Worm (Caenorhabditis elegans): Measurements from ENCODE around the gene Y70C5A.2.
A peak's percentile ranks its signal among the peaks of the same experiment; 100 is the strongest.

Y70C5A.2 gene

ce11 chrV:16605463-16605862, 17.5 kb downstream of the Y70C5A.2 start:
- no peak for TF ChIP-seq snpc-4 (tag; optimal IDR thresholded peaks at IDR 0.05)
- TF ChIP-seq egl-27 (tag; optimal IDR thresholded peaks at IDR 0.05) = no peak
- peak; percentile 0 for TF ChIP-seq pqm-1 (tag; optimal IDR thresholded peaks at IDR 0.05)
- TF ChIP-seq jun-1 (tag; optimal IDR thresholded peaks at IDR 0.05) = no peak
- no peak for TF ChIP-seq daf-12 (tag; optimal IDR thresholded peaks at IDR 0.05)
- TF ChIP-seq ceh-28 (tag; optimal IDR thresholded peaks at IDR 0.05) = no peak
- TF ChIP-seq hmg-11 (tag; optimal IDR thresholded peaks at IDR 0.05) = no peak
- TF ChIP-seq elt-2 (tag; optimal IDR thresholded peaks at IDR 0.05) = peak; percentile 50
- no peak for TF ChIP-seq nhr-25 (tag; optimal IDR thresholded peaks at IDR 0.05)
- TF ChIP-seq mml-1 (tag; optimal IDR thresholded peaks at IDR 0.05) = no peak

- TF ChIP-seq nhr-11 (tag; optimal IDR thresholded peaks at IDR 0.05) (no peak), elt-2 (tag; optimal IDR thresholded peaks at IDR 0.05) (peak; percentile 42), nhr-23 (tag; optimal IDR thresholded peaks at IDR 0.05) (no peak), egl-5 (tag; optimal IDR thresholded peaks at IDR 0.05) (no peak), zag-1 (tag; optimal IDR thresholded peaks at IDR 0.05) (no peak), ceh-28 (tag; optimal IDR thresholded peaks at IDR 0.05) (no peak), ceh-16 (tag; optimal IDR thresholded peaks at IDR 0.05) (no peak), nhr-25 (tag; optimal IDR thresholded peaks at IDR 0.05) (no peak), pqm-1 (tag; optimal IDR thresholded peaks at IDR 0.05) (peak; percentile 56), sea-2 (GFP tag; optimal IDR thresholded peaks at IDR 0.05) (no peak)
These were observed 18.7 kb downstream of the Y70C5A.2 start for ce11 chrV:16604301-16604700.

- TF ChIP-seq hmg-11 (tag; optimal IDR thresholded peaks at IDR 0.05) (no peak), nhr-43 (tag; optimal IDR thresholded peaks at IDR 0.05; ENCODE audit: poor library complexity, severe bottlenecking) (no peak), ceh-9 (tag; optimal IDR thresholded peaks at IDR 0.05) (no peak), unc-62 (GFP tag; optimal IDR thresholded peaks at IDR 0.05) (no peak), elt-1 (tag; optimal IDR thresholded peaks at IDR 0.05) (no peak), R02D3.7 (tag; optimal IDR thresholded peaks at IDR 0.05) (no peak), ZK546.5 (tag; optimal IDR thresholded peaks at IDR 0.05) (no peak), nhr-28 (tag; optimal IDR thresholded peaks at IDR 0.05) (no peak), unc-39 (tag; optimal IDR thresholded peaks at IDR 0.05) (no peak), ztf-11 (tag; optimal IDR thresholded peaks at IDR 0.05) (no peak), sea-2 (GFP tag; optimal IDR thresholded peaks at IDR 0.05) (no peak), lin-15B (tag; optimal IDR thresholded peaks at IDR 0.05) (no peak), nfya-1 (tag; optimal IDR thresholded peaks at IDR 0.05; ENCODE audit: insufficient read depth) (no peak), fkh-10 (GFP tag; optimal IDR thresholded peaks at IDR 0.05) (no peak), snpc-4 (tag; optimal IDR thresholded peaks at IDR 0.05) (no peak), ceh-82 (tag; optimal IDR thresholded peaks at IDR 0.05) (no peak), nhr-23 (tag; optimal IDR thresholded peaks at IDR 0.05) (no peak), ceh-16 (tag; optimal IDR thresholded peaks at IDR 0.05) (no peak), daf-12 (tag; optimal IDR thresholded peaks at IDR 0.05) (no peak), pqm-1 (tag; optimal IDR thresholded peaks at IDR 0.05) (no peak)
These were observed 19.9 kb downstream of the Y70C5A.2 start, which contains the start of gene T03E6.8 for ce11 chrV:16603102-16603501. T03E6.8 (minus strand) TSS chrV:16603202.

ce11 chrV:16600623-16601022, 22.4 kb downstream of the Y70C5A.2 start, which contains the start of gene T03E6.9:
T03E6.9 (minus strand) TSS chrV:16600723.
- TF ChIP-seq nhr-67 (tag; optimal IDR thresholded peaks at IDR 0.05) (no peak), elt-1 (tag; optimal IDR thresholded peaks at IDR 0.05) (no peak), pha-4 (tag; optimal IDR thresholded peaks at IDR 0.05) (no peak), fos-1 (tag; optimal IDR thresholded peaks at IDR 0.05) (no peak), egl-5 (tag; optimal IDR thresholded peaks at IDR 0.05) (no peak), ama-1 (optimal IDR thresholded peaks at IDR 0.05) (no peak), sea-2 (GFP tag; optimal IDR thresholded peaks at IDR 0.05) (no peak)

- no peak for TF ChIP-seq ZK546.5 (tag; optimal IDR thresholded peaks at IDR 0.05)
- TF ChIP-seq ceh-16 (tag; optimal IDR thresholded peaks at IDR 0.05) = no peak
- TF ChIP-seq nfya-1 (tag; optimal IDR thresholded peaks at IDR 0.05; ENCODE audit: insufficient read depth) = peak; percentile 62
- no peak for TF ChIP-seq mml-1 (tag; optimal IDR thresholded peaks at IDR 0.05)
- no peak for TF ChIP-seq ztf-4 (tag; optimal IDR thresholded peaks at IDR 0.05)
- no peak for TF ChIP-seq egl-27 (tag; optimal IDR thresholded peaks at IDR 0.05)
These were observed 23.2 kb downstream of the Y70C5A.2 start for ce11 chrV:16599835-16600234.

Data from whole organism, L3 larva.